Worm (Caenorhabditis elegans) whole organism, L2 larva: ENCODE results near the gene clec-255.

Experiments
- R02D3.7 ChIP-seq: fragments of 150-350 bp; optimal IDR thresholded peaks from 2 replicates; lab custom pipeline; 2014; ENCODE audit warnings: missing biosample characterization, missing genetic modification characterization
- ZK546.5 ChIP-seq: sonication (generic microtip); optimal IDR thresholded peaks from 2 replicates; lab custom pipeline; 2017; ENCODE audit warnings: missing biosample characterization, missing genetic modification characterization
- alr-1 ChIP-seq: fragments of 150-350 bp; optimal IDR thresholded peaks from 2 replicates; lab custom pipeline; 2014; ENCODE audit warnings: missing biosample characterization, missing genetic modification characterization
- aly-2 ChIP-seq: fragments of 150-350 bp; optimal IDR thresholded peaks from 2 replicates; lab custom pipeline; 2014; ENCODE audit warnings: missing biosample characterization, missing genetic modification characterization
- ceh-16 ChIP-seq: fragments of 150-350 bp; optimal IDR thresholded peaks from 2 replicates; lab custom pipeline; 2014; ENCODE audit warnings: missing biosample characterization, missing genetic modification characterization
- ceh-82 ChIP-seq: fragments of 150-350 bp; optimal IDR thresholded peaks from 2 replicates; lab custom pipeline; 2014; ENCODE audit warnings: missing biosample characterization, missing genetic modification characterization
- crh-2 ChIP-seq: sonication (generic microtip); optimal IDR thresholded peaks from 2 replicates; lab custom pipeline; 2017; ENCODE audit warnings: missing biosample characterization, missing genetic modification characterization
- dmd-4 ChIP-seq: sonication (generic microtip); optimal IDR thresholded peaks from 2 replicates; lab custom pipeline; 2017; ENCODE audit warnings: missing biosample characterization, missing genetic modification characterization
- egl-27 ChIP-seq: sonication (generic microtip); optimal IDR thresholded peaks from 3 replicates; lab custom pipeline; 2017; ENCODE audit warnings: missing biosample characterization, missing genetic modification reagents, missing genetic modification characterization
- elt-3 ChIP-seq: sonication (generic microtip); optimal IDR thresholded peaks from 2 replicates; lab custom pipeline; 2017; ENCODE audit warnings: missing biosample characterization, missing genetic modification characterization
- fos-1 ChIP-seq: fragments of 150-350 bp; optimal IDR thresholded peaks from 2 replicates; lab custom pipeline; 2014; ENCODE audit warnings: missing biosample characterization, missing genetic modification characterization
- gmeb-1 ChIP-seq: fragments of 150-350 bp; optimal IDR thresholded peaks from 2 replicates; lab custom pipeline; 2014; ENCODE audit warnings: missing biosample characterization, missing genetic modification characterization
- lin-11 ChIP-seq: fragments of 150-350 bp; sonication (generic microtip); optimal IDR thresholded peaks from 2 replicates; lab custom pipeline; 2014; ENCODE audit warnings: missing biosample characterization, missing genetic modification characterization, inconsistent platforms, mixed read lengths
- lin-13 ChIP-seq: fragments of 150-350 bp; optimal IDR thresholded peaks from 2 replicates; lab custom pipeline; 2014; ENCODE audit warnings: missing biosample characterization, missing genetic modification reagents, missing genetic modification characterization
- lin-39 ChIP-seq: fragments of 150-350 bp; optimal IDR thresholded peaks from 2 replicates; lab custom pipeline; 2014; ENCODE audit warnings: missing biosample characterization, missing genetic modification reagents, missing genetic modification characterization
- lsy-2 ChIP-seq, 2 experiments: fragments of 150-350 bp in 1 of 2; sonication (generic microtip) in 1 of 2; optimal IDR thresholded peaks; 2 replicates each; lab custom pipeline; 2014 to 2017; ENCODE audit warnings: missing biosample characterization in 2 of 2, missing genetic modification characterization in 2 of 2
- mdl-1 ChIP-seq, 2 experiments: fragments of 150-350 bp in 1 of 2; sonication (generic microtip) in 1 of 2; optimal IDR thresholded peaks; 2 replicates each; lab custom pipeline; 2017; ENCODE audit warnings: missing biosample characterization in 2 of 2, missing genetic modification characterization in 2 of 2
- nhr-10 ChIP-seq: sonication (generic microtip); optimal IDR thresholded peaks from 2 replicates; lab custom pipeline; 2017; ENCODE audit warnings: missing biosample characterization, missing genetic modification characterization
- nhr-11 ChIP-seq: fragments of 150-350 bp; optimal IDR thresholded peaks from 2 replicates; lab custom pipeline; 2014; ENCODE audit warnings: missing biosample characterization, missing genetic modification characterization
- nhr-12 ChIP-seq: fragments of 150-350 bp; optimal IDR thresholded peaks from 2 replicates; lab custom pipeline; 2014; ENCODE audit warnings: missing biosample characterization, missing genetic modification characterization
- nhr-21 ChIP-seq: fragments of 150-350 bp; optimal IDR thresholded peaks from 2 replicates; lab custom pipeline; 2014; ENCODE audit warnings: missing biosample characterization, missing genetic modification characterization
- nhr-23 ChIP-seq: fragments of 150-350 bp; optimal IDR thresholded peaks from 2 replicates; lab custom pipeline; 2014; ENCODE audit warnings: missing biosample characterization, missing genetic modification reagents, missing genetic modification characterization
- nhr-237 ChIP-seq: fragments of 150-350 bp; optimal IDR thresholded peaks from 2 replicates; lab custom pipeline; 2014; ENCODE audit warnings: missing biosample characterization, missing genetic modification characterization
- nhr-6 ChIP-seq: fragments of 150-350 bp; optimal IDR thresholded peaks from 2 replicates; lab custom pipeline; 2014; ENCODE audit warnings: missing biosample characterization, missing genetic modification characterization
- nhr-77 ChIP-seq: fragments of 150-350 bp; optimal IDR thresholded peaks from 2 replicates; lab custom pipeline; 2014; ENCODE audit warnings: missing biosample characterization, missing genetic modification characterization
- peb-1 ChIP-seq: fragments of 150-350 bp; optimal IDR thresholded peaks from 2 replicates; lab custom pipeline; 2014; ENCODE audit warnings: missing biosample characterization, missing genetic modification characterization
- sma-3 ChIP-seq: sonication (generic microtip); optimal IDR thresholded peaks from 2 replicates; lab custom pipeline; 2016; ENCODE audit warnings: missing genetic modification reagents, missing genetic modification characterization, missing compliant biosample characterization
- sma-9 ChIP-seq, 2 experiments: fragments of 150-350 bp in 1 of 2; sonication (generic microtip) in 1 of 2; optimal IDR thresholded peaks; 2 replicates each; lab custom pipeline; 2014 to 2016; ENCODE audit warnings: missing genetic modification characterization in 2 of 2, mild to moderate bottlenecking in 1 of 2, missing biosample characterization in 1 of 2, missing compliant biosample characterization in 1 of 2, missing genetic modification reagents in 1 of 2, moderate library complexity in 1 of 2
- snpc-4 ChIP-seq: fragments of 150-350 bp; optimal IDR thresholded peaks from 2 replicates; lab custom pipeline; 2014; ENCODE audit warnings: missing biosample characterization, missing genetic modification characterization
- unc-39 ChIP-seq: fragments of 150-350 bp; optimal IDR thresholded peaks from 2 replicates; lab custom pipeline; 2014; ENCODE audit warnings: missing biosample characterization, missing genetic modification characterization
- unc-55 ChIP-seq: fragments of 150-350 bp; sonication (generic microtip); optimal IDR thresholded peaks from 3 replicates; lab custom pipeline; 2014; ENCODE audit warnings: missing biosample characterization, missing genetic modification reagents, missing genetic modification characterization
- unc-62 ChIP-seq: fragments of 150-350 bp; optimal IDR thresholded peaks from 2 replicates; lab custom pipeline; 2014; ENCODE audit warnings: missing biosample characterization, missing genetic modification reagents, missing genetic modification characterization
- ztf-11 ChIP-seq: sonication (generic microtip); optimal IDR thresholded peaks from 2 replicates; lab custom pipeline; 2017; ENCODE audit warnings: missing biosample characterization, missing genetic modification characterization
- ztf-4 ChIP-seq: fragments of 150-350 bp; optimal IDR thresholded peaks from 2 replicates; lab custom pipeline; 2014; ENCODE audit warnings: missing biosample characterization, missing genetic modification characterization

The clec-255 gene

DNA sequence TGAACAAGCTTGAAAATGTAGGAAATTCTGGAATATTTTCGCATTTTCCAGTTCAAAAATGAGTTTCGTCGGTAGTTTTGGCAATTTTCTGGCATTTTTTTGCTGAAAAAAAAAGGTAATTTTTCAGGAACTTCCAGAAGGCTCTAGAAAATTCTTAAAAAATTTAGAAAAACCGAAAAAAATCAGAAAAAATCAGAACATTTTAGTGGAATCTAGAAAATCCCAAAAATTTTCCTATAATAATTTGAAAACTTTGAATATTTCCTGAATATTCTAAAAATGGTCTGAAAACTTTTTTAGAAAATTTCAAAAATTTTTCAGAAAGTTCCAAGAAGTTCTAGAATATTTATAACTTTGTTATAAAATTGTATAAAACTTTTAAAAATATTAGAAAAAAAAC is 16.2 kb upstream of the clec-255 start, which contains the start of gene Y17D7B.3:
TSS of gene Y17D7B.3 (minus strand) at position 101 of the 400 bp plus-strand sequence.
- TF ChIP-seq ZK546.5 (tag; lab: Kevin White, UChicago) (no peak), peb-1 (tag; lab: Kevin White, UChicago) (no peak), ceh-82 (tag; lab: Kevin White, UChicago) (no peak), sma-9 (GFP tag; optimal IDR thresholded peaks at IDR 0.05; lab: Kevin White, UChicago) (no peak), sma-9 (tag; optimal IDR thresholded peaks at IDR 0.05; lab: Kevin White, UChicago) (no peak), nhr-237 (tag; lab: Kevin White, UChicago) (no peak), mdl-1 (tag; optimal IDR thresholded peaks at IDR 0.05; lab: Kevin White, UChicago) (no peak), ztf-11 (tag; lab: Kevin White, UChicago) (no peak), snpc-4 (tag; lab: Kevin White, UChicago) (no peak), egl-27 (tag; lab: Kevin White, UChicago) (no peak), alr-1 (tag; lab: Kevin White, UChicago) (no peak), nhr-11 (tag; lab: Kevin White, UChicago) (no peak)

DNA sequence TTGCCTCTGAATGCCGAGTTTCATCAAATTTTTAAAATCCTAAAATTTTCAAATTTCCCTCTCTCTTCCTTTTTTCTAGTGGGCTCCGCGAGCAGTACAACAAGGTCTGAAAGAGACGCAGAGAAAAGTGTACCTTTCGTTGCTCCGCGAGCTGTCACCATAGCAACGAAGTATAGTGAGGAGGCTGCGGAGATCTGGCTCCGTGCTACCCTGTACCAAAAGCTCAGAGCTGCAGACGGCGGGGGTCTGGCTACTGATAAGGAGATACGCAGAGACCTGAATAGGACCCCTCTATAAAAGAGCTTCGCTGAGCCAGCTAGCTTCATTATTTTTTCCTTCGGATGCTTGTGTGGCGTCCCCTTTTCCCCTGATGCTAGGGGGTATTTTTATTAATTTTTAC is 13.0 kb upstream of the clec-255 start, which contains the start of gene Y17D7B.10:
TSS of gene Y17D7B.10 (plus strand) at position 243 of the 400 bp plus-strand sequence.
- no peak for TF ChIP-seq dmd-4 (tag; lab: Kevin White, UChicago)
- no peak for TF ChIP-seq elt-3
- peak; percentile 32 for TF ChIP-seq lin-11 (tag; lab: Kevin White, UChicago)

DNA sequence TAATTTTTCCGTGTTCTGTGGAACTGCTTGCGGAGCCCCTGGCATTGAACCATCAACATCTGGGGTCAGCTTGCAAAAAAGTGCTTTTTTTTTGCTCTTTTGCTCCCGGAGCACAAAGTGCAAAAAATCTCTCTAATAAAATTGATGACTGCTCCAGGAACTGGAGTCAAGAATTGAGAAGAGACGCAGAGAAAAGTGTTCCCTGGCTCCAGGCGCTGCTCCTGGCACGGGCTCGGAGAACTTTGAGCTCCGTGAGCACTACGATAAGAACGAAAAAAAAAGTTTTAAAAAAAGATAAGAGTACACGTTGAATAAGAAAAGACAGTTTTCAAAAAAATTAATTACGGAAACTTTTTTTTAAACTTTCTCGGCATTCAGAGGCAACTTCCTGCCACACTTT is 12.2 kb upstream of the clec-255 start:
- no peak for TF ChIP-seq snpc-4 (tag; lab: Kevin White, UChicago)
- peak; percentile 60 for TF ChIP-seq sma-9 (GFP tag; optimal IDR thresholded peaks at IDR 0.05; lab: Kevin White, UChicago)
- TF ChIP-seq sma-9 (tag; optimal IDR thresholded peaks at IDR 0.05; lab: Kevin White, UChicago) = no peak
- TF ChIP-seq fos-1 (tag; lab: Kevin White, UChicago) = peak; percentile 58
- peak; percentile 11 for TF ChIP-seq crh-2 (tag; lab: Kevin White, UChicago)
- TF ChIP-seq lin-11 (tag; lab: Kevin White, UChicago) = no peak

DNA sequence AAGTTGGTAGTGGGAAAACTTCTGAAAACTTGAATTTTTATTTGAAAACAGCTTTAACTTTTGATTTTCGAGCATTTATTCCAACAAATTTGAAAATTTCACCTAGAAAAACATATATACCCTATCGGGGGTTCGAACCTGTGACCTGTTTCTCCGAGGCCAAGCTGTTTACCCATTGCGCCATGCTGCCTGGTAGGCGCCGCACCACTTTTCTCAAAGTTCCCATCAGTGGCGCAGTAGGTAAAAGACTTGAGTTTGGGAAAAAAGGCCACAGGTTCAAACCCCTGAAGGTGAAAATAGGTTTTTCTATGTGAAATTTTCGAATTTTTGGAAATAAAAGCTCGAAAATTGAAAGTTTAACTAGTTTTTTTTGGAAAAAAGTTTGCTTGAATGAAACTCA is 10.1 kb upstream of the clec-255 start:
- TF ChIP-seq nhr-12 (no peak), peb-1 (tag; lab: Kevin White, UChicago) (no peak), unc-62 (no peak), nhr-10 (tag; lab: Kevin White, UChicago) (no peak), lin-11 (tag; lab: Kevin White, UChicago) (no peak), lsy-2 (tag; optimal IDR thresholded peaks at IDR 0.05; lab: Kevin White, UChicago) (no peak), sma-3 (GFP tag; lab: Kevin White, UChicago) (no peak), lin-39 (tag; lab: Kevin White, UChicago) (no peak), nhr-6 (tag; lab: Kevin White, UChicago) (no peak), fos-1 (tag; lab: Kevin White, UChicago) (no peak), elt-3 (no peak), nhr-77 (tag; lab: Kevin White, UChicago) (no peak), nhr-11 (tag; lab: Kevin White, UChicago) (no peak), ztf-4 (tag; lab: Kevin White, UChicago) (no peak), gmeb-1 (no peak), R02D3.7 (tag; lab: Kevin White, UChicago) (no peak), nhr-21 (tag; lab: Kevin White, UChicago) (no peak), nhr-23 (tag; lab: Kevin White, UChicago) (no peak), lin-13 (GFP tag; lab: Kevin White, UChicago) (no peak)
- TF ChIP-seq, all 48 proteins: peak for 0

DNA sequence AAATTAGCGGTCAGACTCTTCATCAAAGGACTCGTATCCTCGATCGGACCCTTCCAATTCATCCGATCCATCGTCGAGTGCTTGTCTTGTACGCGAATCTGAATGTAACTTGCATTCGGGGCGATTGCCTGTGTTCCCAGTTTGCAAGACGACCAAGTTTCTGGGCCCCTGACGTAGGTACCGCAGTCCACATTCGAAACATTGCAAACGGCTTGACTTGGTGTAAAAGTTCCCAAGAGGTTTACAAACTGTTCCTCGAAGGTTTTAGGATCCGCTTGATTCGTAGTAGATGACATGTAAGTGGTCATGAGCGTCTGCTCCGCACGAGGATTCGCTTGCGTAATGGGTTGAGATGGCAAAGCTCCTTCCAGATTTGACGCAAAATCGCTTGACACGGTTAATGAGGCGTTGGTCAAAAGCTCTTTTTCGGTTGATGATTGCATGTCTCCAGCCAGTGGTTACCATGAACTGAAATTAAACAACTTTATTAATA is 5.8 kb upstream of the clec-255 start, which contains the start of gene Y17D7B.4:
TSS of gene Y17D7B.4 (minus strand) at position 443 of the 493 bp plus-strand sequence.
- TF ChIP-seq alr-1 (tag; lab: Kevin White, UChicago) = no peak
- no peak for TF ChIP-seq unc-55 (GFP tag; lab: Kevin White, UChicago)
- no peak for TF ChIP-seq elt-3
- TF ChIP-seq ceh-16 (tag; lab: Kevin White, UChicago) = no peak
- no peak for TF ChIP-seq egl-27 (tag; lab: Kevin White, UChicago)
- TF ChIP-seq gmeb-1 = no peak
- TF ChIP-seq nhr-10 (tag; lab: Kevin White, UChicago) = no peak
- no peak for TF ChIP-seq sma-3 (GFP tag; lab: Kevin White, UChicago)
- no peak for TF ChIP-seq ztf-4 (tag; lab: Kevin White, UChicago)
- TF ChIP-seq nhr-23 (tag; lab: Kevin White, UChicago) = no peak
- no peak for TF ChIP-seq aly-2
- no peak for TF ChIP-seq ZK546.5 (tag; lab: Kevin White, UChicago)
- TF ChIP-seq unc-39 (tag; lab: Kevin White, UChicago) = no peak
- TF ChIP-seq nhr-11 (tag; lab: Kevin White, UChicago) = no peak
